Worm (Caenorhabditis elegans) whole organism, L3 larva: ENCODE data around the gene C45B11.6.

Experiments
- nhr-12 ChIP-seq: fragments of 150-350 bp; optimal IDR thresholded peaks from 2 replicates; lab custom pipeline; 2014; ENCODE audit warnings: missing biosample characterization, missing genetic modification characterization
- skn-1 ChIP-seq: fragments of 150-350 bp; optimal IDR thresholded peaks from 2 replicates; lab custom pipeline; 2014; ENCODE audit warnings: missing biosample characterization, missing genetic modification characterization

ce11 chrV:11083691-11084090 lies 39.8 kb downstream of the C45B11.6 start:
- TF ChIP-seq nhr-12 (tag; lab: Kevin White, UChicago) (no peak), skn-1 (tag; lab: Kevin White, UChicago) (no peak)
